Worm (Caenorhabditis elegans) whole organism, midembryonic: Measurements from ENCODE around the gene ndc-80.

Experiments
- T22C8.4 ChIP-seq: fragments of 200-800 bp; sonication (Bioruptor generic); IDR thresholded peaks from 2 replicates; pipeline ENCODE4 v1.3.6; 2022; ENCODE audit warnings: missing genetic modification characterization, missing compliant biosample characterization
- flt-1 ChIP-seq: fragments of 200-800 bp; sonication (Bioruptor generic); IDR thresholded peaks from 2 replicates; pipeline ENCODE4 v1.3.6; 2022; ENCODE audit warnings: missing genetic modification characterization, missing compliant biosample characterization
- klf-2 ChIP-seq: fragments of 200-800 bp; sonication (Bioruptor generic); conservative IDR thresholded peaks from 2 replicates; pipeline ENCODE4 v1.3.6; 2022; ENCODE audit warnings: missing genetic modification reagents, missing genetic modification characterization, missing compliant biosample characterization
- ref-1 ChIP-seq: fragments of 200-800 bp; sonication (Bioruptor generic); conservative IDR thresholded peaks from 2 replicates; pipeline ENCODE4 v1.3.6; 2022; ENCODE audit warnings: missing genetic modification reagents, missing genetic modification characterization, missing compliant biosample characterization
- tab-1 ChIP-seq: fragments of 200-800 bp; sonication (Bioruptor generic); IDR thresholded peaks from 2 replicates; pipeline ENCODE4 v1.3.6; 2022; ENCODE audit warnings: missing genetic modification characterization, missing compliant biosample characterization
- ztf-23 ChIP-seq: fragments of 200-800 bp; sonication (Bioruptor generic); IDR thresholded peaks from 2 replicates; pipeline ENCODE4 v1.3.6; 2022; ENCODE audit warnings: missing genetic modification reagents, missing genetic modification characterization, missing compliant biosample characterization
- ztf-29 ChIP-seq: fragments of 200-800 bp; sonication (Bioruptor generic); IDR thresholded peaks from 2 replicates; pipeline ENCODE4 v1.3.6; 2022; ENCODE audit warnings: missing genetic modification reagents, missing genetic modification characterization, missing compliant biosample characterization

- TF ChIP-seq klf-2 (no peak), flt-1 (GFP tag; lab: Robert Waterston, UW) (no peak), T22C8.4 (GFP tag; lab: Robert Waterston, UW) (no peak), tab-1 (GFP tag; lab: Robert Waterston, UW) (no peak), ztf-29 (GFP tag; lab: Robert Waterston, UW) (no peak), ztf-23 (no peak), ref-1 (no peak)
These were observed 40.6 kb downstream of the ndc-80 start, which contains the start of gene ctf-18 for ce11 chrIV:10126544-10126943.
